Fruit fly (Drosophila melanogaster) whole organism, embryonic: ENCODE results near the gene CG3149.

Experiments used
- Adf1 ChIP-seq: fragments of 200-800 bp; sonication (Bioruptor generic); IDR thresholded peaks from 2 replicates; pipeline ENCODE4 v1.3.6; 2022; ENCODE audit warnings: missing biosample characterization, missing genetic modification characterization
- B-H2 ChIP-seq: fragments of 200-800 bp; sonication (Bioruptor generic); optimal IDR thresholded peaks from 2 replicates; lab custom pipeline; 2018; ENCODE audit warnings: missing biosample characterization, mild to moderate bottlenecking, missing genetic modification characterization
- C15 ChIP-seq: fragments of 200-800 bp; sonication (Bioruptor generic); IDR thresholded peaks from 3 replicates; pipeline ENCODE4 v1.3.6; 2022; ENCODE audit warnings: missing biosample characterization, missing genetic modification characterization
- CG10274 ChIP-seq: fragments of 200-800 bp; sonication (Bioruptor generic); optimal IDR thresholded peaks from 3 replicates; lab custom pipeline; 2017; ENCODE audit warnings: missing biosample characterization, mild to moderate bottlenecking, missing genetic modification characterization
- CG10959 ChIP-seq: fragments of 200-800 bp; sonication (Bioruptor generic); IDR thresholded peaks from 2 replicates; pipeline ENCODE4 v1.3.6; 2022; ENCODE audit warnings: missing biosample characterization, missing genetic modification characterization
- CG15514 ChIP-seq: fragments of 200-800 bp; sonication (Bioruptor generic); optimal IDR thresholded peaks from 3 replicates; lab custom pipeline; 2017; ENCODE audit warnings: missing biosample characterization, missing genetic modification characterization, mild to moderate bottlenecking, moderate library complexity, missing genetic modification reagents
- CG17186 ChIP-seq: fragments of 200-800 bp; sonication (Bioruptor generic); optimal IDR thresholded peaks from 3 replicates; lab custom pipeline; 2017; ENCODE audit warnings: missing biosample characterization, missing genetic modification reagents, missing genetic modification characterization
- CG17359 ChIP-seq: fragments of 200-800 bp; sonication (Bioruptor generic); optimal IDR thresholded peaks from 3 replicates; lab custom pipeline; 2018; ENCODE audit warnings: missing biosample characterization, mild to moderate bottlenecking, missing genetic modification characterization, moderate library complexity
- CG17568 ChIP-seq: fragments of 200-800 bp; sonication (Bioruptor generic); optimal IDR thresholded peaks from 2 replicates; lab custom pipeline; 2018; ENCODE audit warnings: missing biosample characterization, mild to moderate bottlenecking, missing genetic modification characterization, moderate library complexity
- CG1792 ChIP-seq: fragments of 200-800 bp; sonication (Bioruptor generic); optimal IDR thresholded peaks from 2 replicates; lab custom pipeline; 2016; ENCODE audit warnings: missing biosample characterization, missing genetic modification characterization
- CG18476 ChIP-seq: fragments of 200-800 bp; sonication (Bioruptor generic); optimal IDR thresholded peaks from 2 replicates; lab custom pipeline; 2016; ENCODE audit warnings: missing biosample characterization, mild to moderate bottlenecking, missing genetic modification characterization
- CG31224 ChIP-seq: fragments of 200-800 bp; sonication (Bioruptor generic); IDR thresholded peaks from 2 replicates; pipeline ENCODE4 v1.3.6; 2022; ENCODE audit warnings: missing biosample characterization, missing genetic modification characterization
- CG32767 ChIP-seq: fragments of 200-800 bp; sonication (Bioruptor generic); IDR thresholded peaks from 2 replicates; pipeline ENCODE4 v1.3.6; 2022; ENCODE audit warnings: missing biosample characterization, missing genetic modification characterization
- CG33557 ChIP-seq: fragments of 200-800 bp; sonication (Bioruptor generic); optimal IDR thresholded peaks from 2 replicates; lab custom pipeline; 2019; ENCODE audit warnings: missing biosample characterization, mild to moderate bottlenecking, missing genetic modification characterization, moderate library complexity
- CG3407 ChIP-seq: fragments of 200-800 bp; sonication (Bioruptor generic); optimal IDR thresholded peaks from 2 replicates; lab custom pipeline; 2018; ENCODE audit warnings: missing biosample characterization, mild to moderate bottlenecking, missing genetic modification characterization
- CG4328 ChIP-seq: fragments of 200-800 bp; sonication (Bioruptor generic); optimal IDR thresholded peaks from 3 replicates; lab custom pipeline; 2017; ENCODE audit warnings: missing biosample characterization, missing genetic modification reagents, missing genetic modification characterization
- CG4820 ChIP-seq: fragments of 200-800 bp; sonication (Bioruptor generic); optimal IDR thresholded peaks from 3 replicates; lab custom pipeline; 2016; ENCODE audit warnings: missing biosample characterization, missing genetic modification characterization
- CG5245 ChIP-seq: fragments of 200-800 bp; sonication (Bioruptor generic); optimal IDR thresholded peaks from 3 replicates; lab custom pipeline; 2016; ENCODE audit warnings: missing biosample characterization, missing genetic modification characterization
- CG6254 ChIP-seq: fragments of 200-800 bp; sonication (Bioruptor generic); optimal IDR thresholded peaks from 3 replicates; lab custom pipeline; 2017; ENCODE audit warnings: mild to moderate bottlenecking, missing biosample characterization, missing genetic modification reagents, missing genetic modification characterization
- CG6765 ChIP-seq: fragments of 200-800 bp; sonication (Bioruptor generic); optimal IDR thresholded peaks from 3 replicates; lab custom pipeline; 2017; ENCODE audit warnings: missing biosample characterization, mild to moderate bottlenecking, missing genetic modification characterization
- CG7786 ChIP-seq: fragments of 200-800 bp; sonication (Bioruptor generic); optimal IDR thresholded peaks from 2 replicates; lab custom pipeline; 2016; ENCODE audit warnings: missing biosample characterization, missing genetic modification characterization
- CG7839 ChIP-seq: fragments of 200-800 bp; sonication (Bioruptor generic); optimal IDR thresholded peaks from 3 replicates; lab custom pipeline; 2018; ENCODE audit warnings: missing biosample characterization, mild to moderate bottlenecking, missing genetic modification characterization, moderate library complexity
- CG7987 ChIP-seq: fragments of 200-800 bp; sonication (Bioruptor generic); optimal IDR thresholded peaks from 2 replicates; lab custom pipeline; 2018; ENCODE audit warnings: missing biosample characterization, mild to moderate bottlenecking, missing genetic modification characterization, moderate library complexity
- CG9876 ChIP-seq: fragments of 200-800 bp; sonication (Bioruptor generic); optimal IDR thresholded peaks from 2 replicates; lab custom pipeline; 2016; ENCODE audit warnings: missing biosample characterization, missing genetic modification characterization
- HmgD ChIP-seq: fragments of 200-800 bp; sonication (Bioruptor generic); optimal IDR thresholded peaks from 3 replicates; lab custom pipeline; 2016; ENCODE audit warnings: missing biosample characterization, missing genetic modification characterization
- Hsf ChIP-seq: fragments of 200-800 bp; sonication (Bioruptor generic); optimal IDR thresholded peaks from 3 replicates; lab custom pipeline; 2016; ENCODE audit warnings: missing biosample characterization, missing genetic modification characterization
- Mad ChIP-seq: fragments of 200-800 bp; sonication (Bioruptor generic); optimal IDR thresholded peaks from 2 replicates; lab custom pipeline; 2016; ENCODE audit warnings: missing biosample characterization, missing genetic modification characterization
- NFAT ChIP-seq: fragments of 200-800 bp; sonication (Bioruptor generic); IDR thresholded peaks from 2 replicates; pipeline ENCODE4 v1.3.6; 2022; ENCODE audit warnings: missing biosample characterization, missing genetic modification characterization
- Poxn ChIP-seq: fragments of 200-800 bp; sonication (Bioruptor generic); IDR thresholded peaks from 2 replicates; pipeline ENCODE4 v1.3.6; 2022; ENCODE audit warnings: missing biosample characterization, missing genetic modification characterization
- Tbp ChIP-seq: fragments of >200 bp; optimal IDR thresholded peaks from 2 replicates; lab custom pipeline; 2018; ENCODE audit warnings: missing biosample characterization, missing genetic modification characterization
- Xbp1 ChIP-seq: fragments of 200-800 bp; sonication (Bioruptor generic); optimal IDR thresholded peaks from 3 replicates; lab custom pipeline; 2016; ENCODE audit warnings: missing biosample characterization, mild to moderate bottlenecking, missing genetic modification characterization
- az2 ChIP-seq: fragments of 200-800 bp; sonication (Bioruptor generic); optimal IDR thresholded peaks from 3 replicates; lab custom pipeline; 2016; ENCODE audit warnings: missing biosample characterization, missing genetic modification characterization
- cato ChIP-seq: fragments of 200-800 bp; sonication (Bioruptor generic); optimal IDR thresholded peaks from 2 replicates; lab custom pipeline; 2016; ENCODE audit warnings: missing biosample characterization, missing genetic modification characterization, borderline replicate concordance
- chm ChIP-seq: fragments of 200-800 bp; sonication (Bioruptor generic); IDR thresholded peaks from 2 replicates; pipeline ENCODE4 v1.3.6; 2022; ENCODE audit warnings: missing biosample characterization, missing genetic modification characterization
- dysf ChIP-seq: fragments of 200-800 bp; sonication (Bioruptor generic); IDR thresholded peaks from 3 replicates; pipeline ENCODE4 v1.3.6; 2022; ENCODE audit warnings: missing biosample characterization, missing genetic modification characterization
- fd102C ChIP-seq: fragments of 200-800 bp; sonication (Bioruptor generic); optimal IDR thresholded peaks from 2 replicates; lab custom pipeline; 2018; ENCODE audit warnings: missing biosample characterization, mild to moderate bottlenecking, missing genetic modification characterization, moderate library complexity
- gce ChIP-seq: fragments of 200-800 bp; sonication (Bioruptor generic); IDR thresholded peaks from 3 replicates; pipeline ENCODE4 v1.3.6; 2022; ENCODE audit warnings: missing biosample characterization, missing genetic modification characterization
- gem ChIP-seq: fragments of 200-800 bp; sonication (Bioruptor generic); optimal IDR thresholded peaks from 2 replicates; lab custom pipeline; 2019; ENCODE audit warnings: missing biosample characterization, mild to moderate bottlenecking, missing genetic modification characterization, moderate library complexity
- gfzf ChIP-seq: fragments of 200-800 bp; sonication (Bioruptor generic); optimal IDR thresholded peaks from 2 replicates; lab custom pipeline; 2016; ENCODE audit warnings: missing biosample characterization, mild to moderate bottlenecking, missing genetic modification characterization, moderate library complexity
- hb ChIP-seq: fragments of 200-800 bp; sonication (Bioruptor generic); IDR thresholded peaks from 3 replicates; pipeline ENCODE4 v1.3.6; 2022; ENCODE audit warnings: missing biosample characterization, missing genetic modification characterization; ENCODE audit not compliant: partially characterized antibody
- her ChIP-seq: fragments of 200-800 bp; sonication (Bioruptor generic); optimal IDR thresholded peaks from 2 replicates; lab custom pipeline; 2016; ENCODE audit warnings: missing biosample characterization, missing genetic modification characterization
- ind ChIP-seq: fragments of 200-800 bp; sonication (Bioruptor generic); optimal IDR thresholded peaks from 3 replicates; lab custom pipeline; 2016; ENCODE audit warnings: missing biosample characterization, missing genetic modification characterization
- kni ChIP-seq: fragments of 200-800 bp; sonication (Bioruptor generic); optimal IDR thresholded peaks from 3 replicates; lab custom pipeline; 2017; ENCODE audit warnings: mild to moderate bottlenecking, missing biosample characterization, missing genetic modification reagents, missing genetic modification characterization
- nau ChIP-seq: fragments of 200-800 bp; sonication (Bioruptor generic); optimal IDR thresholded peaks from 3 replicates; lab custom pipeline; 2017; ENCODE audit warnings: missing biosample characterization, mild to moderate bottlenecking, missing genetic modification characterization, missing genetic modification reagents
- nerfin-1 ChIP-seq: fragments of 200-800 bp; sonication (Bioruptor generic); optimal IDR thresholded peaks from 3 replicates; lab custom pipeline; 2019; ENCODE audit warnings: missing biosample characterization, mild to moderate bottlenecking, missing genetic modification characterization, moderate library complexity
- phol ChIP-seq: fragments of 200-800 bp; sonication (Bioruptor generic); optimal IDR thresholded peaks from 3 replicates; lab custom pipeline; 2018; ENCODE audit warnings: missing biosample characterization, mild to moderate bottlenecking, missing genetic modification characterization, moderate library complexity
- pum ChIP-seq: fragments of 200-800 bp; sonication (Bioruptor generic); optimal IDR thresholded peaks from 2 replicates; lab custom pipeline; 2016; ENCODE audit warnings: missing biosample characterization, missing genetic modification characterization
- rib ChIP-seq: fragments of 200-800 bp; sonication (Bioruptor generic); IDR thresholded peaks from 2 replicates; pipeline ENCODE4 v1.3.6; 2022; ENCODE audit warnings: missing biosample characterization, missing genetic modification characterization
- sens ChIP-seq: fragments of 200-800 bp; sonication (Bioruptor generic); peaks from one replicate; lab custom pipeline; 2016; ENCODE audit warnings: missing biosample characterization, missing genetic modification characterization
- shn ChIP-seq: fragments of 200-800 bp; sonication (Bioruptor generic); optimal IDR thresholded peaks from 3 replicates; lab custom pipeline; 2016; ENCODE audit warnings: missing biosample characterization, missing genetic modification characterization
- slbo ChIP-seq: fragments of 200-800 bp; sonication (Bioruptor generic); IDR thresholded peaks from 2 replicates; pipeline ENCODE4 v1.3.6; 2022; ENCODE audit warnings: missing biosample characterization, missing genetic modification characterization
- trh ChIP-seq: fragments of 200-800 bp; sonication (Bioruptor generic); optimal IDR thresholded peaks from 2 replicates; lab custom pipeline; 2016; ENCODE audit warnings: missing biosample characterization, missing genetic modification characterization

The CG3149 gene

dm6 chrX:5665902-5666301, 29.1 kb downstream of the CG3149 start, which contains the start of the genes Sirt4 and CG4119 (continued):
- TF ChIP-seq C15 (GFP tag; lab: Robert Waterston, UW) = no peak
- TF ChIP-seq Mad (GFP tag; lab: Kevin White, UChicago) = peak; percentile 15
- no peak for TF ChIP-seq pum (GFP tag; lab: Kevin White, UChicago)
- TF ChIP-seq az2 (GFP tag; lab: Kevin White, UChicago) = no peak
- TF ChIP-seq CG4820 (GFP tag; lab: Kevin White, UChicago) = no peak
- TF ChIP-seq CG15514 = peak; percentile 95
- peak; percentile 51 for TF ChIP-seq HmgD (GFP tag; lab: Kevin White, UChicago)
- TF ChIP-seq CG6765 = no peak
- no peak for TF ChIP-seq trh (GFP tag; lab: Kevin White, UChicago)
- no peak for TF ChIP-seq CG18476 (GFP tag; lab: Kevin White, UChicago)
- TF ChIP-seq nerfin-1 = peak; percentile 31
- 0 out of 2 replicates have a peak, but pooled peaks have one; percentile 55 for TF ChIP-seq NFAT
- TF ChIP-seq CG17359 (tag; lab: Kevin White, UChicago) = no peak
- TF ChIP-seq CG9876 (GFP tag; lab: Kevin White, UChicago) = no peak
- TF ChIP-seq CG6254 (GFP tag; lab: Kevin White, UChicago) = no peak
- TF ChIP-seq nau (GFP tag; lab: Kevin White, UChicago) = no peak
- no peak for TF ChIP-seq CG7839 (tag; lab: Kevin White, UChicago)
- no peak for TF ChIP-seq gem (tag; lab: Kevin White, UChicago)
- peak; percentile 45 for TF ChIP-seq B-H2 (GFP tag; lab: Kevin White, UChicago)
- no peak for TF ChIP-seq Poxn
- no peak for TF ChIP-seq CG17568 (GFP tag; lab: Kevin White, UChicago)
- TF ChIP-seq CG33557 (GFP tag; lab: Kevin White, UChicago) = no peak
- no peak for TF ChIP-seq gce (GFP tag; lab: Robert Waterston, UW)
- no peak for TF ChIP-seq CG31224
- TF ChIP-seq ind (GFP tag; lab: Kevin White, UChicago) = no peak
- TF ChIP-seq kni (GFP tag; lab: Kevin White, UChicago) = no peak
- TF ChIP-seq rib (GFP tag; lab: Robert Waterston, UW) = no peak
- no peak for TF ChIP-seq CG10959
- no peak for TF ChIP-seq cato (GFP tag; lab: Kevin White, UChicago)
- TF ChIP-seq CG7987 (GFP tag; lab: Kevin White, UChicago) = peak; percentile 11
- TF ChIP-seq CG7786 (GFP tag; lab: Kevin White, UChicago) = peak; percentile 19
- no peak for TF ChIP-seq sens (GFP tag; lab: Kevin White, UChicago)
- TF ChIP-seq slbo (GFP tag; lab: Robert Waterston, UW) = peak; percentile 54; the same call in 1 of the 2 replicates
- 0 out of 2 replicates have a peak, but pooled peaks have one; percentile 21 for TF ChIP-seq CG32767 (GFP tag; lab: Robert Waterston, UW)
- peak; percentile 12 for TF ChIP-seq CG1792
- TF ChIP-seq Adf1 = peak; percentile 72
- no peak for TF ChIP-seq CG5245
- peak; percentile 23 for TF ChIP-seq Xbp1
- TF ChIP-seq gfzf (GFP tag; lab: Kevin White, UChicago) = peak; percentile 29
- peak; percentile 52 for TF ChIP-seq phol
- TF ChIP-seq Tbp (GFP tag; lab: Kevin White, UChicago) = no peak
- peak; percentile 41 for TF ChIP-seq her (GFP tag; lab: Kevin White, UChicago)
- TF ChIP-seq CG10274 (GFP tag; lab: Kevin White, UChicago) = no peak
- TF ChIP-seq hb (GFP tag; lab: Robert Waterston, UW) = peak; percentile 97
- no peak for TF ChIP-seq chm
- peak; percentile 57 for TF ChIP-seq CG17186 (GFP tag; lab: Kevin White, UChicago)
- no peak for TF ChIP-seq Hsf
- TF ChIP-seq dysf (GFP tag; lab: Robert Waterston, UW) = no peak
- no peak for TF ChIP-seq CG4328 (GFP tag; lab: Kevin White, UChicago)
- TF ChIP-seq shn (GFP tag; lab: Kevin White, UChicago) = peak; percentile 25
- no peak for TF ChIP-seq fd102C (GFP tag; lab: Kevin White, UChicago)
- TF ChIP-seq CG3407 (GFP tag; lab: Kevin White, UChicago) = no peak
